Worm (Caenorhabditis elegans) whole organism, L1 larva: ENCODE results near the gene lec-8.
A peak's percentile ranks its signal among the peaks of the same experiment; 100 is the strongest.

Experiments used
- Y116A8C.19 ChIP-seq: sonication (generic microtip); optimal IDR thresholded peaks from 2 replicates; lab custom pipeline; 2016; ENCODE audit warnings: missing compliant biosample characterization, missing genetic modification characterization, borderline replicate concordance
- alr-1 ChIP-seq: fragments of 200-800 bp; sonication (Bioruptor generic); optimal IDR thresholded peaks from 2 replicates; lab custom pipeline; 2018; ENCODE audit warnings: borderline replicate concordance, mild to moderate bottlenecking, missing genetic modification characterization, missing compliant biosample characterization
- aly-2 ChIP-seq: fragments of 150-350 bp; optimal IDR thresholded peaks from 2 replicates; lab custom pipeline; 2014; ENCODE audit warnings: missing biosample characterization, missing genetic modification characterization
- ceh-63 ChIP-seq: fragments of 200-800 bp; sonication (Bioruptor generic); optimal IDR thresholded peaks from 2 replicates; lab custom pipeline; 2018; ENCODE audit warnings: mild to moderate bottlenecking, missing genetic modification characterization, missing compliant biosample characterization
- ceh-82 ChIP-seq, 3 experiments: fragments of 150-350 bp in 1 of 3; sonication (generic microtip) in 2 of 3; optimal IDR thresholded peaks; 2 replicates each; lab custom pipeline; 2014 to 2017; ENCODE audit warnings: missing biosample characterization in 3 of 3, missing genetic modification characterization in 3 of 3
- ces-1 ChIP-seq: fragments of 150-350 bp; optimal IDR thresholded peaks from 2 replicates; lab custom pipeline; 2014; ENCODE audit warnings: missing biosample characterization, missing genetic modification reagents, missing genetic modification characterization
- efl-1 ChIP-seq, 4 experiments: fragments of 150-350 bp; optimal IDR thresholded peaks in 3 of 4; peaks in 1 of 4; 1 replicate in 1 of 4; 2 replicates in 3 of 4; lab custom pipeline; 2014; ENCODE audit warnings: missing biosample characterization in 2 of 4, missing genetic modification characterization in 2 of 4, missing genetic modification reagents in 2 of 4
- efl-3 ChIP-seq: fragments of 200-800 bp; sonication (Bioruptor generic); optimal IDR thresholded peaks from 2 replicates; lab custom pipeline; 2018; ENCODE audit warnings: mild to moderate bottlenecking, missing genetic modification characterization, missing compliant biosample characterization
- elt-2 ChIP-seq: sonication (generic microtip); optimal IDR thresholded peaks from 2 replicates; lab custom pipeline; 2016; ENCODE audit warnings: missing genetic modification characterization, mild to moderate bottlenecking, inconsistent platforms, missing compliant biosample characterization, missing genetic modification reagents
- ets-5 ChIP-seq: fragments of 200-800 bp; sonication (Bioruptor generic); IDR thresholded peaks from 2 replicates; pipeline ENCODE4 v1.3.6; 2022; ENCODE audit warnings: missing genetic modification characterization, missing compliant biosample characterization
- fkh-10 ChIP-seq: sonication (generic microtip); optimal IDR thresholded peaks from 2 replicates; lab custom pipeline; 2017; ENCODE audit warnings: missing biosample characterization, missing genetic modification reagents, missing genetic modification characterization
- grh-1 ChIP-seq: fragments of 200-800 bp; sonication (Bioruptor generic); IDR thresholded peaks from 2 replicates; pipeline ENCODE4 v1.3.6; 2022; ENCODE audit warnings: missing genetic modification reagents, missing genetic modification characterization, missing compliant biosample characterization
- hlh-17 ChIP-seq: fragments of 200-800 bp; sonication (Bioruptor generic); optimal IDR thresholded peaks from 2 replicates; lab custom pipeline; 2018; ENCODE audit warnings: missing genetic modification characterization, mild to moderate bottlenecking, missing compliant biosample characterization, moderate library complexity, borderline replicate concordance
- lin-14 ChIP-seq: fragments of 200-800 bp; sonication (Bioruptor generic); optimal IDR thresholded peaks from 2 replicates; lab custom pipeline; 2018; ENCODE audit warnings: mild to moderate bottlenecking, missing genetic modification characterization, moderate library complexity, missing compliant biosample characterization
- lin-39 ChIP-seq: fragments of 150-350 bp; optimal IDR thresholded peaks from 2 replicates; lab custom pipeline; 2014; ENCODE audit warnings: missing biosample characterization, missing genetic modification reagents, missing genetic modification characterization
- lir-3 ChIP-seq: sonication (generic microtip); optimal IDR thresholded peaks from 2 replicates; lab custom pipeline; 2016; ENCODE audit warnings: mild to moderate bottlenecking, missing genetic modification characterization, moderate library complexity, missing compliant biosample characterization; ENCODE audit not compliant: poor library complexity
- nhr-12 ChIP-seq: sonication (generic microtip); optimal IDR thresholded peaks from 2 replicates; lab custom pipeline; 2017; ENCODE audit warnings: missing biosample characterization, missing genetic modification characterization
- nhr-19 ChIP-seq: fragments of 200-800 bp; sonication (Bioruptor generic); conservative IDR thresholded peaks from 2 replicates; pipeline ENCODE4 v1.3.6; 2022; ENCODE audit warnings: missing genetic modification characterization, missing compliant biosample characterization
- nhr-20 ChIP-seq: sonication (generic microtip); optimal IDR thresholded peaks from 2 replicates; lab custom pipeline; 2016; ENCODE audit warnings: mild to moderate bottlenecking, missing genetic modification characterization, missing compliant biosample characterization
- nhr-47 ChIP-seq: sonication (generic microtip); optimal IDR thresholded peaks from 2 replicates; lab custom pipeline; 2016; ENCODE audit warnings: mild to moderate bottlenecking, missing genetic modification characterization, moderate library complexity, missing compliant biosample characterization
- nhr-71 ChIP-seq: sonication (generic microtip); optimal IDR thresholded peaks from 2 replicates; lab custom pipeline; 2016; ENCODE audit warnings: mild to moderate bottlenecking, missing genetic modification characterization, moderate library complexity, missing compliant biosample characterization
- nhr-77 ChIP-seq: fragments of 150-350 bp; optimal IDR thresholded peaks from 2 replicates; lab custom pipeline; 2014; ENCODE audit warnings: missing biosample characterization, missing genetic modification characterization
- nhr-85 ChIP-seq: sonication (generic microtip); peaks from one replicate; lab custom pipeline; 2016; ENCODE audit warnings: missing genetic modification characterization, inconsistent platforms, missing compliant biosample characterization
- tbx-2 ChIP-seq: sonication (generic microtip); optimal IDR thresholded peaks from 2 replicates; lab custom pipeline; 2016; ENCODE audit warnings: missing genetic modification characterization, missing compliant biosample characterization
- unc-86 ChIP-seq: sonication (generic microtip); optimal IDR thresholded peaks from 2 replicates; lab custom pipeline; 2016; ENCODE audit warnings: missing genetic modification characterization, missing compliant biosample characterization
- zag-1 ChIP-seq: fragments of 150-350 bp; optimal IDR thresholded peaks from 2 replicates; lab custom pipeline; 2014; ENCODE audit warnings: missing biosample characterization, missing genetic modification characterization
- ztf-11 ChIP-seq, 2 experiments: sonication (generic microtip); optimal IDR thresholded peaks; 2 replicates each; lab custom pipeline; 2016 to 2017; ENCODE audit warnings: missing genetic modification characterization in 2 of 2, missing biosample characterization in 1 of 2, missing compliant biosample characterization in 1 of 2

The lec-8 gene

ce11 chrX:9850258-9850657 is at the start of gene lec-8:
Gene lec-8, plus strand, starts transcription at chrX:9850571.
- TF ChIP-seq nhr-19 (GFP tag; lab: Robert Waterston, UW): no peak
- no peak for TF ChIP-seq ets-5 (GFP tag; lab: Robert Waterston, UW)
- peak; percentile 22 for TF ChIP-seq elt-2 (tag; lab: Kevin White, UChicago)

ce11 chrX:9803603-9804002 is 46.8 kb upstream of the lec-8 start:
- TF ChIP-seq tbx-2 (tag; lab: Kevin White, UChicago) (peak; percentile 23), nhr-71 (tag; lab: Kevin White, UChicago) (peak; percentile 35), lin-39 (no peak), fkh-10 (GFP tag; lab: Kevin White, UChicago) (peak; percentile 88), ces-1 (GFP tag; lab: Kevin White, UChicago) (peak; percentile 83), nhr-20 (tag; lab: Kevin White, UChicago) (no peak), nhr-47 (peak; percentile 17), hlh-17 (GFP tag; lab: Kevin White, UChicago) (no peak), ztf-11 (tag; optimal IDR thresholded peaks at IDR 0.05; lab: Kevin White, UChicago) (no peak), efl-1 (optimal IDR thresholded peaks at IDR 0.05; lab: Kevin White, UChicago) (no peak), efl-1 (GFP tag; optimal IDR thresholded peaks at IDR 0.05 in 1 of 2; lab: Kevin White, UChicago) (peak in 1 of 2 experiments; percentile 46), lin-14 (GFP tag; lab: Kevin White, UChicago) (peak; percentile 81)
- TF ChIP-seq, all 84 proteins: peak for 7

DNA sequence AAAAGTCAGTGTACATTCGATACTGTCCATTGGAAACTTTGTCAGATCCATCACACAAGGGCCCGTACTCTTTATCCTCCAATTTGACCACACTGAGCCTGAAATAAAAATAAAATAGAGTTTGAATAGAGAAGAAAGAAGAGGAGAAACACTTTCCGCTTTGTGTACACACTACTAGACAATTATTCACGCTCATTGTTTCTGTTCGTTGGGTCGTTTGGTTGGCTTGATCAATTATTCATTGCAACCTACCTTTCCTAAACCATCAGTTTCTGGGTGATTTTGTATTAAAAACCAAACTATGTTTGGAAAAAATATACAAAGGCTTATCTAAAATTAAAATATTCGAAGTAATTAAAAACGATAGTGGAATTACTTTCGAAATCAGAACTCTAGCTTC is 45.6 kb upstream of the lec-8 start:
- TF ChIP-seq nhr-47: no peak
- TF ChIP-seq aly-2 (tag; lab: Kevin White, UChicago): no peak
- TF ChIP-seq efl-1 (optimal IDR thresholded peaks at IDR 0.05; lab: Kevin White, UChicago): no peak
- peak in 1 of 2 experiments; percentile 50 for TF ChIP-seq efl-1 (GFP tag; optimal IDR thresholded peaks at IDR 0.05 in 1 of 2; lab: Kevin White, UChicago)
- TF ChIP-seq lir-3 (tag; lab: Kevin White, UChicago): no peak
- TF ChIP-seq, all 84 proteins: peak for 1

- peak; percentile 17 for TF ChIP-seq lin-14 (GFP tag; lab: Kevin White, UChicago)
- TF ChIP-seq efl-3 (GFP tag; lab: Kevin White, UChicago): no peak
- TF ChIP-seq ces-1 (GFP tag; lab: Kevin White, UChicago): peak; percentile 1
- TF ChIP-seq ets-5 (GFP tag; lab: Robert Waterston, UW): no peak
- no peak for TF ChIP-seq zag-1 (tag; lab: Kevin White, UChicago)
- no peak for TF ChIP-seq nhr-85 (tag; lab: Kevin White, UChicago)
- TF ChIP-seq Y116A8C.19 (tag; lab: Kevin White, UChicago): no peak
- peak; percentile 73 for TF ChIP-seq fkh-10 (GFP tag; lab: Kevin White, UChicago)
Measured at ce11 chrX:9805426-9805825, 44.9 kb upstream of the lec-8 start.

DNA sequence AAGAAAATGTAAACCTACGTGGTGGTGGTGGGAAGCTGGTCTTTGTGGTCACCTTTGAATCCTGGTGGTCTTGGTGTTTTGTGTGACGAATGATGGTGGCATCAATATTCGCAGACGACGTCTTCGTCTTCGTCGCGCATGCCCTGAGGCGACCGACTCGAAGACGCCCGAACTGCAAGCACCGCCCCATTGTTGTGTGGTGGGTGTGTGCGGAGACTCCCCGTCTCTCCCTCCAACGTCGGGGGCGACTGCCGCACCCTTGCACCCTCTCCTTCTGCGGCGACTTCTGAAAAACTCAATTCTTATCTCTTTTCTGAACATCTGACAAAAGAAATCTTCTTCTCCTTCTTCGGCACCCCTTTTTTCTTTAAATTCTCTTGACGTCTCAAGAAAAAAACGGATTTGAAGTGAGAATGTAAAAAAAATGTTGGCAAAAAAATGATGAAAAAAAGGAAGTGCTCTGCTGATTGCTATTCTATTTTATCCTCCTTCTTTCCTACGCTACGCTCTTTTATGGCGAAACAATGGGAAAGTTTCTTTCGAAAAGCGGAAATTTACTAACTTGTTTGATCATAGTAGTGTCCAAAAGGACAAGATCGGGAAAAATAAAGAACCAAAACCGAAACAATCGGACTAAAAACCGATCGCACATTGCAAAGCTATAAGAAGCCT is 42.9 kb upstream of the lec-8 start, which contains the start of gene lgc-47:
lgc-47 (minus strand) TSS at position 286 of the 672 bp plus-strand sequence.
- TF ChIP-seq fkh-10 (GFP tag; lab: Kevin White, UChicago) (peak; percentile 96), lin-14 (GFP tag; lab: Kevin White, UChicago) (peak; percentile 65), ceh-63 (GFP tag; lab: Kevin White, UChicago) (no peak)

ce11 chrX:9814132-9814811 is 36.1 kb upstream of the lec-8 start:
- TF ChIP-seq ets-5 (GFP tag; lab: Robert Waterston, UW): no peak
- TF ChIP-seq alr-1 (tag; lab: Kevin White, UChicago): no peak
- TF ChIP-seq unc-86 (tag; lab: Kevin White, UChicago): peak; percentile 0
- no peak for TF ChIP-seq nhr-12 (tag; lab: Kevin White, UChicago)
- TF ChIP-seq ztf-11 (tag; optimal IDR thresholded peaks at IDR 0.05; lab: Kevin White, UChicago): no peak
- TF ChIP-seq lin-14 (GFP tag; lab: Kevin White, UChicago): peak; percentile 74
- TF ChIP-seq nhr-77: no peak
- TF ChIP-seq grh-1: no peak
- TF ChIP-seq fkh-10 (GFP tag; lab: Kevin White, UChicago): peak; percentile 36
- TF ChIP-seq ceh-82 (tag; optimal IDR thresholded peaks at IDR 0.05; lab: Kevin White, UChicago): peak in 1 of 3 experiments; percentile 28
- TF ChIP-seq lir-3 (tag; lab: Kevin White, UChicago): no peak
